Worm (Caenorhabditis elegans) whole organism, L4 larva: ENCODE data around the gene flp-7.

Source experiments
- ama-1 ChIP-seq: fragments of 150-350 bp; optimal IDR thresholded peaks from 2 replicates; lab custom pipeline; 2014; ENCODE audit warnings: inconsistent platforms, mixed read lengths
- gei-8 ChIP-seq: fragments of 200-800 bp; sonication (Bioruptor generic); optimal IDR thresholded peaks from 2 replicates; lab custom pipeline; 2018; ENCODE audit warnings: mild to moderate bottlenecking, missing genetic modification characterization, missing compliant biosample characterization

The flp-7 gene

DNA sequence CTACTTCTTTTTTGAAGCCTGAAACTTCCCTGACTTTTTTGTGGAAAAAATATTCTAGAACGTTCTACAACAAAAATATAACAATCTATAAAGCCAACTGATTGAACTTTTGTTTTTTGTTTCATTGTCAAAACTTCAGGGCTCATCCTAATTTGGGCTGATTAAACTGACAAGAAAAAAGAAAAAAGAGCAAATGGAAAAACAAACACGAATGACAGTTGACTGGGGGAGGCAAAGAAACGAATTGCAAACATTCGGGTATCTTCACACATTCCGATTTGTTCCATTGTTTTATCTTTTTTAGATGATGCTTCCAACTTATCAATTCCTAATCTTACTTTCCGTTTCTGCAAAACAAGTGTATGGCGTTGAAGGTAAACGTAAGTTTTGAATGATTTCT, 49.8 kb downstream of the flp-7 start, which contains the start of gene C46F4.3 (continued):
- TF ChIP-seq ama-1 (lab: Kevin White, UChicago) (no peak), gei-8 (GFP tag; lab: Kevin White, UChicago) (no peak)
